Fruit fly (Drosophila melanogaster): ENCODE data around the gene Ugt316A1.

DNA sequence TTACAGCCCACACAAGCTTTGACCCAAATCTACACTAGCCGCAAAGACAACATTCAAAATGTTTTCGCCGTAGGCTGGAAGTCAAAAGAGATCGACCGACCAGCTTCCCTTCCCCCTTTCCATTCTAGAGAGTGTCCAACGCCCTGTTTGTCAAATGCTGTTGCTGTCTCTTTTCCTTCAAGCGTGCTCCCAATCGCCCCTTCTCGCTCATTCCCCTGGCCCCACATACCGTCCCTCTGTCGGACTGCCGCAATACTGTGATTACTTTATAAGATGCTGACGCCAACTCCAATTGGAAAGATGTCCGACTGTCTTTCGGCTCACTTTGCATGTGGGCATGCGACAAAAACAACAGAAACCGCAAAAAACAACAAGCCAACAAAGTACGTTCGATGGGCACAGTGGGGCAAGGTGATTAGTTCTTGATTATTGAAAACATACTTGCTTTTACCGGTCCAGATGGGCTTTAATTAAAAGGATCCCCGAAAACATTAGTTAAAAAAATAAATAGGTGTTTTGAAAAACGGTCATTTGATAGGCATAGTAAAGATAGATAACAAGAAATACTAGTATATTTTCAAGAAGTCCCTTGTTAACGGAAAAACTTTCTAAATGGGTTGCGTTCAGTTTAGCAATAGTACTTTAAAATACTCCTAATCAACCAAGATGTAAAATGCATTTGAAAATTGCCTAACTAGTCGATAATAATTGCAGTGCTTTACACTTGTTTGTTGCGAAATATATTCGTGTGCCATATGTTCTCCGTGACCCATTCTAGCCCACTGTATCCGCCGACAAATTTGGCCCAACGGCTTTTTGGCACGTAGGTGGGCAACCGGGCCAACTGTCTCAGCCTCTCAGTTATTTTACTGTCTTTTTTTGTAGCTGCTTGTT is 17.4 kb upstream of the Ugt316A1 start:
- TF ChIP-seq Pif1B (GFP tag; optimal IDR thresholded peaks at IDR 0.05) (peak; percentile 68), fd96Ca (GFP tag; IDR thresholded peaks at IDR 0.05) (peak; percentile 54; the same call in 1 of the 3 replicates), CG9948 (tag; optimal IDR thresholded peaks at IDR 0.05) (peak; percentile 60), CG32121 (GFP tag; IDR thresholded peaks at IDR 0.05) (peak; percentile 47), Snoo (tag; optimal IDR thresholded peaks at IDR 0.05) (peak; percentile 73), CG10348 (GFP tag; IDR thresholded peaks at IDR 0.05) (no peak), Ets98B (GFP tag; IDR thresholded peaks at IDR 0.05) (no peak; the same call in 1 of the 2 replicates), CG8301 (tag; optimal IDR thresholded peaks at IDR 0.05) (peak; percentile 73), D1 (tag; optimal IDR thresholded peaks at IDR 0.05) (peak; percentile 31), CG34367 (tag; optimal IDR thresholded peaks at IDR 0.05) (peak; percentile 38), EcR (GFP tag; optimal IDR thresholded peaks at IDR 0.05) (no peak), CG14655 (GFP tag; optimal IDR thresholded peaks at IDR 0.05) (peak; percentile 85), CG13204 (GFP tag; optimal IDR thresholded peaks at IDR 0.05) (no peak)
